Fruit fly (Drosophila melanogaster): ENCODE data around the gene CG31516.

dm6 chr3R:4266470-4266869, 46.5 kb upstream of the CG31516 start, which contains the start of gene CG1092:
- TF ChIP-seq CG12605 (GFP tag; IDR thresholded peaks at IDR 0.05): no peak
- TF ChIP-seq fd96Ca (GFP tag; IDR thresholded peaks at IDR 0.05): no peak
- TF ChIP-seq CG8301 (tag; optimal IDR thresholded peaks at IDR 0.05): no peak
- TF ChIP-seq CG15710 (tag; optimal IDR thresholded peaks at IDR 0.05): no peak
- no peak for TF ChIP-seq Pif1A (GFP tag; optimal IDR thresholded peaks at IDR 0.05)
- TF ChIP-seq Pif1B (GFP tag; optimal IDR thresholded peaks at IDR 0.05): no peak
- no peak for TF ChIP-seq CG34367 (tag; optimal IDR thresholded peaks at IDR 0.05)
- TF ChIP-seq EcR (GFP tag; optimal IDR thresholded peaks at IDR 0.05): no peak
- TF ChIP-seq CG14655 (GFP tag; optimal IDR thresholded peaks at IDR 0.05): no peak
- no peak for TF ChIP-seq Snoo (tag; optimal IDR thresholded peaks at IDR 0.05)
- no peak for TF ChIP-seq CG4496 (GFP tag; IDR thresholded peaks at IDR 0.05)
- no peak for TF ChIP-seq rn (GFP tag; IDR thresholded peaks at IDR 0.05)
